Fruit fly (Drosophila melanogaster) whole organism, embryonic: ENCODE results near the gene CG13893.
A peak's percentile ranks its signal among the peaks of the same experiment; 100 is the strongest.

Experiments used
- ATbp ChIP-seq: fragments of 200-800 bp; sonication (Bioruptor generic); optimal IDR thresholded peaks from 2 replicates; lab custom pipeline; 2017; ENCODE audit warnings: missing biosample characterization, mild to moderate bottlenecking, missing genetic modification characterization, missing genetic modification reagents
- CG10366 ChIP-seq: fragments of 200-800 bp; sonication (Bioruptor generic); IDR thresholded peaks from 2 replicates; pipeline ENCODE4 v1.3.6; 2022; ENCODE audit warnings: missing biosample characterization, missing genetic modification characterization
- CG11456 ChIP-seq: fragments of 200-800 bp; sonication (Bioruptor generic); IDR thresholded peaks from 3 replicates; pipeline ENCODE4 v1.3.6; 2022; ENCODE audit warnings: missing biosample characterization, missing genetic modification characterization
- CG11696 ChIP-seq: fragments of 200-800 bp; sonication (Bioruptor generic); IDR thresholded peaks from 2 replicates; pipeline ENCODE4 v1.3.6; 2022; ENCODE audit warnings: missing biosample characterization, missing genetic modification characterization
- CG17328 ChIP-seq: fragments of 200-800 bp; sonication (Bioruptor generic); IDR thresholded peaks from 2 replicates; pipeline ENCODE4 v1.3.6; 2022; ENCODE audit warnings: missing biosample characterization, missing genetic modification characterization
- CG17359 ChIP-seq: fragments of 200-800 bp; sonication (Bioruptor generic); optimal IDR thresholded peaks from 3 replicates; lab custom pipeline; 2018; ENCODE audit warnings: missing biosample characterization, mild to moderate bottlenecking, missing genetic modification characterization, moderate library complexity
- CG17612 ChIP-seq: fragments of 200-800 bp; sonication (Bioruptor generic); IDR thresholded peaks from 2 replicates; pipeline ENCODE4 v1.3.6; 2022; ENCODE audit warnings: missing biosample characterization, missing genetic modification characterization
- CG17802 ChIP-seq: fragments of 200-800 bp; sonication (Bioruptor generic); optimal IDR thresholded peaks from 2 replicates; lab custom pipeline; 2018; ENCODE audit warnings: missing biosample characterization, mild to moderate bottlenecking, missing genetic modification characterization, moderate library complexity
- CG18476 ChIP-seq: fragments of 200-800 bp; sonication (Bioruptor generic); optimal IDR thresholded peaks from 2 replicates; lab custom pipeline; 2016; ENCODE audit warnings: missing biosample characterization, mild to moderate bottlenecking, missing genetic modification characterization
- CG18599 ChIP-seq: fragments of 200-800 bp; sonication (Bioruptor generic); optimal IDR thresholded peaks from 3 replicates; lab custom pipeline; 2017; ENCODE audit warnings: missing biosample characterization, missing genetic modification characterization, mild to moderate bottlenecking, moderate library complexity, missing genetic modification reagents
- CG2199 ChIP-seq: fragments of 200-800 bp; sonication (Bioruptor generic); IDR thresholded peaks from 3 replicates; pipeline ENCODE4 v1.3.6; 2022; ENCODE audit warnings: missing biosample characterization, missing genetic modification characterization
- CG3065 ChIP-seq: fragments of 200-800 bp; sonication (Bioruptor generic); optimal IDR thresholded peaks from 2 replicates; lab custom pipeline; 2016; ENCODE audit warnings: missing biosample characterization, missing genetic modification characterization
- CG32532 ChIP-seq: fragments of 200-800 bp; sonication (Bioruptor generic); IDR thresholded peaks from 2 replicates; pipeline ENCODE4 v1.3.6; 2022; ENCODE audit warnings: missing biosample characterization, missing genetic modification characterization
- CG33557 ChIP-seq: fragments of 200-800 bp; sonication (Bioruptor generic); optimal IDR thresholded peaks from 2 replicates; lab custom pipeline; 2019; ENCODE audit warnings: missing biosample characterization, mild to moderate bottlenecking, missing genetic modification characterization, moderate library complexity
- CG34224 ChIP-seq: fragments of 200-800 bp; sonication (Bioruptor generic); IDR thresholded peaks from 3 replicates; pipeline ENCODE4 v1.3.6; 2022; ENCODE audit warnings: missing biosample characterization, missing genetic modification characterization; ENCODE audit not compliant: partially characterized antibody
- CG34422 ChIP-seq: fragments of 200-800 bp; sonication (Bioruptor generic); IDR thresholded peaks from 3 replicates; pipeline ENCODE4 v1.3.6; 2022; ENCODE audit warnings: missing biosample characterization, missing genetic modification characterization
- CG3847 ChIP-seq: fragments of 200-800 bp; sonication (Bioruptor generic); IDR thresholded peaks from 2 replicates; pipeline ENCODE4 v1.3.6; 2022; ENCODE audit warnings: missing biosample characterization, missing genetic modification characterization
- CG4854 ChIP-seq: fragments of 200-800 bp; sonication (Bioruptor generic); optimal IDR thresholded peaks from 2 replicates; lab custom pipeline; 2016; ENCODE audit warnings: missing biosample characterization, missing genetic modification characterization, inconsistent platforms
- CG6765 ChIP-seq: fragments of 200-800 bp; sonication (Bioruptor generic); optimal IDR thresholded peaks from 3 replicates; lab custom pipeline; 2017; ENCODE audit warnings: missing biosample characterization, mild to moderate bottlenecking, missing genetic modification characterization
- CG6854 ChIP-seq: fragments of 200-800 bp; sonication (Bioruptor generic); optimal IDR thresholded peaks from 3 replicates; lab custom pipeline; 2017; ENCODE audit warnings: missing biosample characterization, mild to moderate bottlenecking, missing genetic modification characterization
- CG7928 ChIP-seq: fragments of 200-800 bp; sonication (Bioruptor generic); optimal IDR thresholded peaks from 2 replicates; lab custom pipeline; 2017; ENCODE audit warnings: missing biosample characterization, mild to moderate bottlenecking, missing genetic modification characterization
- CG8478 ChIP-seq: fragments of >200 bp; optimal IDR thresholded peaks from 2 replicates; lab custom pipeline; 2018
- CG8765 ChIP-seq: fragments of 200-800 bp; sonication (Bioruptor generic); IDR thresholded peaks from 2 replicates; pipeline ENCODE4 v1.3.6; 2022; ENCODE audit warnings: missing biosample characterization, missing genetic modification characterization
- CG9727 ChIP-seq: fragments of 200-800 bp; sonication (Bioruptor generic); optimal IDR thresholded peaks from 3 replicates; lab custom pipeline; 2017; ENCODE audit warnings: missing biosample characterization, mild to moderate bottlenecking, missing genetic modification characterization
- CG9932 ChIP-seq: fragments of 200-800 bp; sonication (Bioruptor generic); IDR thresholded peaks from 2 replicates; pipeline ENCODE4 v1.3.6; 2022; ENCODE audit warnings: missing biosample characterization, missing genetic modification characterization
- CTCF ChIP-seq: fragments of 200-800 bp; sonication (Bioruptor generic); optimal IDR thresholded peaks from 2 replicates; lab custom pipeline; 2017; ENCODE audit warnings: missing biosample characterization, mild to moderate bottlenecking, missing genetic modification characterization, moderate library complexity
- Doc2 ChIP-seq: fragments of 200-800 bp; sonication (Bioruptor generic); IDR thresholded peaks from 2 replicates; pipeline ENCODE4 v1.3.6; 2022; ENCODE audit warnings: missing biosample characterization, missing genetic modification characterization
- Elba2 ChIP-seq: fragments of 200-800 bp; sonication (Bioruptor generic); optimal IDR thresholded peaks from 3 replicates; lab custom pipeline; 2016; ENCODE audit warnings: missing biosample characterization, missing genetic modification characterization
- H15 ChIP-seq: fragments of 200-800 bp; sonication (Bioruptor generic); IDR thresholded peaks from 3 replicates; pipeline ENCODE4 v1.3.6; 2022; ENCODE audit warnings: missing biosample characterization, missing genetic modification characterization
- HHEX ChIP-seq: fragments of 200-800 bp; sonication (Bioruptor generic); optimal IDR thresholded peaks from 3 replicates; lab custom pipeline; 2017; ENCODE audit warnings: missing biosample characterization, mild to moderate bottlenecking, missing genetic modification characterization, missing genetic modification reagents
- HLHmδ ChIP-seq: fragments of 200-800 bp; sonication (Bioruptor generic); optimal IDR thresholded peaks from 2 replicates; lab custom pipeline; 2018; ENCODE audit warnings: missing biosample characterization, mild to moderate bottlenecking, missing genetic modification characterization, moderate library complexity
- Hr3 ChIP-seq: fragments of 200-800 bp; sonication (Bioruptor generic); optimal IDR thresholded peaks from 3 replicates; lab custom pipeline; 2016; ENCODE audit warnings: missing biosample characterization, missing genetic modification characterization
- NK7.1 ChIP-seq: fragments of 200-800 bp; sonication (Bioruptor generic); optimal IDR thresholded peaks from 3 replicates; lab custom pipeline; 2016; ENCODE audit warnings: missing biosample characterization, missing genetic modification characterization
- Oaz ChIP-seq: fragments of 200-800 bp; sonication (Bioruptor generic); IDR thresholded peaks from 2 replicates; pipeline ENCODE4 v1.3.6; 2022; ENCODE audit warnings: missing biosample characterization, missing genetic modification characterization
- Rx ChIP-seq: fragments of 200-800 bp; sonication (Bioruptor generic); IDR thresholded peaks from 2 replicates; pipeline ENCODE4 v1.3.6; 2022; ENCODE audit warnings: missing biosample characterization, missing genetic modification characterization
- Sox100B ChIP-seq: fragments of 200-800 bp; sonication (Bioruptor generic); optimal IDR thresholded peaks from 3 replicates; lab custom pipeline; 2018; ENCODE audit warnings: missing biosample characterization, mild to moderate bottlenecking, missing genetic modification characterization
- Ssrp ChIP-seq: fragments of 200-800 bp; sonication (Bioruptor generic); optimal IDR thresholded peaks from 2 replicates; lab custom pipeline; 2018; ENCODE audit warnings: missing biosample characterization, mild to moderate bottlenecking, missing genetic modification characterization, moderate library complexity
- Tbp ChIP-seq: fragments of >200 bp; optimal IDR thresholded peaks from 2 replicates; lab custom pipeline; 2018; ENCODE audit warnings: missing biosample characterization, missing genetic modification characterization
- al ChIP-seq: fragments of 200-800 bp; sonication (Bioruptor generic); IDR thresholded peaks from 2 replicates; pipeline ENCODE4 v1.3.6; 2022; ENCODE audit warnings: missing biosample characterization, missing genetic modification characterization
- dm ChIP-seq: fragments of 200-800 bp; sonication (Bioruptor generic); optimal IDR thresholded peaks from 3 replicates; lab custom pipeline; 2016; ENCODE audit warnings: missing biosample characterization, missing genetic modification characterization
- ems ChIP-seq: fragments of 200-800 bp; sonication (Bioruptor generic); optimal IDR thresholded peaks from 3 replicates; lab custom pipeline; 2016; ENCODE audit warnings: missing biosample characterization, missing genetic modification characterization
- ewg ChIP-seq: fragments of 200-800 bp; sonication (Bioruptor generic); optimal IDR thresholded peaks from 3 replicates; lab custom pipeline; 2017; ENCODE audit warnings: mild to moderate bottlenecking, missing biosample characterization, missing genetic modification reagents, missing genetic modification characterization
- fd96Cb ChIP-seq: fragments of 200-800 bp; sonication (Bioruptor generic); optimal IDR thresholded peaks from 2 replicates; lab custom pipeline; 2018; ENCODE audit warnings: missing biosample characterization, mild to moderate bottlenecking, missing genetic modification characterization, moderate library complexity
- gsb ChIP-seq: fragments of 200-800 bp; sonication (Bioruptor generic); IDR thresholded peaks from 2 replicates; pipeline ENCODE4 v1.3.6; 2022; ENCODE audit warnings: missing biosample characterization, missing genetic modification characterization
- mld ChIP-seq: fragments of 200-800 bp; sonication (Bioruptor generic); IDR thresholded peaks from 3 replicates; pipeline ENCODE4 v1.3.6; 2022; ENCODE audit warnings: missing biosample characterization, missing genetic modification characterization; ENCODE audit not compliant: partially characterized antibody
- phol ChIP-seq: fragments of 200-800 bp; sonication (Bioruptor generic); optimal IDR thresholded peaks from 3 replicates; lab custom pipeline; 2018; ENCODE audit warnings: missing biosample characterization, mild to moderate bottlenecking, missing genetic modification characterization, moderate library complexity
- row ChIP-seq: fragments of 200-800 bp; sonication (Bioruptor generic); IDR thresholded peaks from 3 replicates; pipeline ENCODE4 v1.3.6; 2022; ENCODE audit warnings: missing biosample characterization, missing genetic modification characterization
- salm ChIP-seq: fragments of 200-800 bp; sonication (Bioruptor generic); optimal IDR thresholded peaks from 2 replicates; lab custom pipeline; 2018; ENCODE audit warnings: missing biosample characterization, mild to moderate bottlenecking, missing genetic modification characterization
- sc ChIP-seq, 3 experiments: fragments of >200 bp in 2 of 3; fragments of 200-800 bp in 1 of 3; sonication (Bioruptor generic) in 1 of 3; optimal IDR thresholded peaks; 2 replicates in 2 of 3; 3 replicates in 1 of 3; lab custom pipeline; 2017; ENCODE audit warnings: mild to moderate bottlenecking in 1 of 3, missing biosample characterization in 1 of 3, missing genetic modification characterization in 1 of 3, missing genetic modification reagents in 1 of 3
- sug ChIP-seq: fragments of 200-800 bp; optimal IDR thresholded peaks from 2 replicates; lab custom pipeline; 2019; ENCODE audit warnings: missing biosample characterization, mild to moderate bottlenecking, missing genetic modification characterization, moderate library complexity

CG13893 gene

dm6 chr3L:563002-563627, 40.7 kb downstream of the CG13893 start (continued):
- TF ChIP-seq Oaz (no peak), Hr3 (peak; percentile 10), Doc2 (GFP tag; lab: Robert Waterston, UW) (no peak), CG11696 (GFP tag; lab: Robert Waterston, UW) (peak; percentile 92), CG10366 (GFP tag; lab: Robert Waterston, UW) (peak; percentile 42; the same call in 1 of the 2 replicates), CG9932 (peak; percentile 19; the same call in 1 of the 2 replicates), CG8478 (no peak), CG18599 (peak; percentile 40), Sox100B (peak; percentile 65), fd96Cb (peak; percentile 66), phol (tag; lab: Kevin White, UChicago) (peak; percentile 73), mld (GFP tag; lab: Robert Waterston, UW) (no peak), sc (optimal IDR thresholded peaks at IDR 0.05; lab: Kevin White, UChicago) (no peak), sc (GFP tag; optimal IDR thresholded peaks at IDR 0.05; lab: Kevin White, UChicago) (no peak), NK7.1 (peak; percentile 50), CG17359 (peak; percentile 78), ems (GFP tag; lab: Kevin White, UChicago) (peak; percentile 12), CG32532 (GFP tag; lab: Robert Waterston, UW) (peak; percentile 76), CG7928 (GFP tag; lab: Kevin White, UChicago) (no peak), al (GFP tag; lab: Robert Waterston, UW) (0 out of 2 replicates have a peak, but pooled peaks have one; percentile 25), CG17802 (tag; lab: Kevin White, UChicago) (peak; percentile 32), Rx (GFP tag; lab: Robert Waterston, UW) (peak; percentile 48), CG2199 (GFP tag; lab: Robert Waterston, UW) (peak; percentile 82; the same call in 2 of the 3 replicates), CG9727 (peak; percentile 63), CG3065 (GFP tag; lab: Kevin White, UChicago) (no peak), ATbp (GFP tag; lab: Kevin White, UChicago) (peak; percentile 76), CTCF (GFP tag; lab: Kevin White, UChicago) (peak; percentile 41), CG8765 (GFP tag; lab: Robert Waterston, UW) (peak; percentile 52; the same call in 1 of the 2 replicates), Ssrp (tag; lab: Kevin White, UChicago) (peak; percentile 39), salm (tag; lab: Kevin White, UChicago) (peak; percentile 47), CG18476 (peak; percentile 34), Elba2 (GFP tag; lab: Kevin White, UChicago) (no peak), CG34422 (GFP tag; lab: Robert Waterston, UW) (peak; percentile 68; the same call in 2 of the 3 replicates), CG6854 (GFP tag; lab: Kevin White, UChicago) (no peak), row (GFP tag; lab: Robert Waterston, UW) (peak; percentile 59), CG33557 (GFP tag; lab: Kevin White, UChicago) (no peak), CG17328 (peak; percentile 81), H15 (peak; percentile 79), HLHmδ (no peak), CG34224 (no peak), CG6765 (no peak), gsb (peak; percentile 49; the same call in 1 of the 2 replicates), CG17612 (GFP tag; lab: Robert Waterston, UW) (peak; percentile 53; the same call in 1 of the 2 replicates), dm (GFP tag; lab: Kevin White, UChicago) (peak; percentile 0), CG4854 (GFP tag; lab: Kevin White, UChicago) (peak; percentile 50), CG3847 (GFP tag; lab: Robert Waterston, UW) (no peak), ewg (GFP tag; lab: Kevin White, UChicago) (peak; percentile 37), HHEX (GFP tag; lab: Kevin White, UChicago) (peak; percentile 47), CG11456 (GFP tag; lab: Robert Waterston, UW) (0 out of 3 replicates have a peak, but pooled peaks have one; percentile 65), sug (tag; lab: Kevin White, UChicago) (no peak), Tbp (no peak)
